Worm (Caenorhabditis elegans): ENCODE data around the gene C47E12.3.

DNA sequence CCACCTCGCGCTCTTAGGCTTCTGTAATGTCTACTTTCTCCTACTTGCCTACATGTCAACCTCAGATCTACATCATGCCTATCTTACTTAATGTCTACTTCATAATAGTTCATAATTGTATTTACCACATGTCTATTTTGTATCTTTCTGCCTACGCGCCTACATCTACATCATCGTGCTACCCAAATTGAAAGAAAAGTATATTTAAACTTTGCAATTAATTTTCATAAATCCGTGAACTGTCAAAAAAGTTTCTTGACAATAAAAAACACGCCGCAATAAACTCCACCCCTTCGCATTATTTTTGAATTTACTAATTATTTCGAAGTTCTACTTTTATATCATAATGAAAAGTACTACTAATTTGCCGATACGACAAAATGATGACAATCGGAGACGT, 21.3 kb upstream of the C47E12.3 start, which contains the start of gene F44D12.8:
- TF ChIP-seq tbx-2 (tag; optimal IDR thresholded peaks at IDR 0.05) = no peak
- no peak for TF ChIP-seq ama-1 (optimal IDR thresholded peaks at IDR 0.05)
